Fruit fly (Drosophila melanogaster) whole organism, embryonic: ENCODE measurements around the gene CG4970.

Experiments
- ATbp ChIP-seq: fragments of 200-800 bp; sonication (Bioruptor generic); optimal IDR thresholded peaks from 2 replicates; lab custom pipeline; 2017; ENCODE audit warnings: missing biosample characterization, mild to moderate bottlenecking, missing genetic modification characterization, missing genetic modification reagents
- Awh ChIP-seq: fragments of 200-800 bp; sonication (Bioruptor generic); IDR thresholded peaks from 2 replicates; pipeline ENCODE4, ENCODE4 v1.3.6; 2022; ENCODE audit warnings: missing biosample characterization, missing genetic modification characterization
- BEAF-32 ChIP-seq: fragments of 200-800 bp; sonication (Bioruptor generic); optimal IDR thresholded peaks from 3 replicates; lab custom pipeline; 2017; ENCODE audit warnings: missing biosample characterization, missing genetic modification characterization, mild to moderate bottlenecking, moderate library complexity, missing genetic modification reagents
- Bteb2 ChIP-seq: fragments of 200-800 bp; sonication (Bioruptor generic); optimal IDR thresholded peaks from 2 replicates; lab custom pipeline; 2016; ENCODE audit warnings: missing biosample characterization, missing genetic modification characterization
- CG12299 ChIP-seq: fragments of 200-800 bp; sonication (Bioruptor generic); optimal IDR thresholded peaks from 2 replicates; lab custom pipeline; 2018; ENCODE audit warnings: missing biosample characterization, mild to moderate bottlenecking, missing genetic modification characterization
- CG15601 ChIP-seq: fragments of 200-800 bp; sonication (Bioruptor generic); optimal IDR thresholded peaks from 3 replicates; lab custom pipeline; 2019; ENCODE audit warnings: missing biosample characterization, mild to moderate bottlenecking, missing genetic modification characterization, moderate library complexity
- CG17829 ChIP-seq: fragments of 200-800 bp; optimal IDR thresholded peaks from 2 replicates; lab custom pipeline; 2019; ENCODE audit warnings: missing biosample characterization, mild to moderate bottlenecking, missing genetic modification characterization, moderate library complexity
- CG2712 ChIP-seq: fragments of 200-800 bp; optimal IDR thresholded peaks from 3 replicates; lab custom pipeline; 2019; ENCODE audit warnings: missing biosample characterization, mild to moderate bottlenecking, missing genetic modification characterization, moderate library complexity
- CG2889 ChIP-seq: fragments of 200-800 bp; sonication (Bioruptor generic); IDR thresholded peaks from 3 replicates; pipeline ENCODE4 v1.3.6; 2022; ENCODE audit warnings: missing biosample characterization, missing genetic modification characterization
- CG3726 ChIP-seq: fragments of 200-800 bp; sonication (Bioruptor generic); IDR thresholded peaks from 3 replicates; pipeline ENCODE4, ENCODE4 v1.3.6; 2022; ENCODE audit warnings: missing biosample characterization, missing genetic modification characterization
- CG4282 ChIP-seq: fragments of 200-800 bp; sonication (Bioruptor generic); optimal IDR thresholded peaks from 2 replicates; lab custom pipeline; 2016; ENCODE audit warnings: missing biosample characterization, missing genetic modification characterization
- CG4854 ChIP-seq: fragments of 200-800 bp; sonication (Bioruptor generic); optimal IDR thresholded peaks from 2 replicates; lab custom pipeline; 2016; ENCODE audit warnings: missing biosample characterization, missing genetic modification characterization, inconsistent platforms
- CG6175 ChIP-seq: fragments of 200-800 bp; sonication (Bioruptor generic); IDR thresholded peaks from 3 replicates; pipeline ENCODE4 v1.3.6; 2022; ENCODE audit warnings: missing biosample characterization, missing genetic modification characterization
- CG8281 ChIP-seq: fragments of 200-800 bp; sonication (Bioruptor generic); optimal IDR thresholded peaks from 2 replicates; lab custom pipeline; 2018; ENCODE audit warnings: missing biosample characterization, mild to moderate bottlenecking, missing genetic modification characterization, moderate library complexity
- D19B ChIP-seq: fragments of 200-800 bp; sonication (Bioruptor generic); optimal IDR thresholded peaks from 2 replicates; lab custom pipeline; 2017; ENCODE audit warnings: missing biosample characterization, mild to moderate bottlenecking, missing genetic modification characterization
- Dek ChIP-seq: fragments of 200-800 bp; sonication (Bioruptor generic); optimal IDR thresholded peaks from 3 replicates; lab custom pipeline; 2019; ENCODE audit warnings: missing biosample characterization, mild to moderate bottlenecking, missing genetic modification characterization, moderate library complexity
- Dip3 ChIP-seq: fragments of 200-800 bp; sonication (Bioruptor generic); optimal IDR thresholded peaks from 3 replicates; lab custom pipeline; 2016; ENCODE audit warnings: missing biosample characterization, missing genetic modification characterization
- Drgx ChIP-seq: fragments of 200-800 bp; sonication (Bioruptor generic); IDR thresholded peaks from 2 replicates; pipeline ENCODE4 v1.3.6; 2022; ENCODE audit warnings: missing biosample characterization, missing genetic modification characterization
- HLH4C ChIP-seq: fragments of 200-800 bp; sonication (Bioruptor generic); IDR thresholded peaks from 3 replicates; pipeline ENCODE4 v1.3.6; 2022; ENCODE audit warnings: missing biosample characterization, missing genetic modification characterization; ENCODE audit not compliant: partially characterized antibody
- Hand ChIP-seq: fragments of 200-800 bp; sonication (Bioruptor generic); optimal IDR thresholded peaks from 2 replicates; lab custom pipeline; 2017; ENCODE audit warnings: mild to moderate bottlenecking, missing biosample characterization, missing genetic modification reagents, missing genetic modification characterization
- Lhr ChIP-seq: fragments of 200-800 bp; sonication (Bioruptor generic); optimal IDR thresholded peaks from 3 replicates; lab custom pipeline; 2017; ENCODE audit warnings: mild to moderate bottlenecking, missing biosample characterization, missing genetic modification reagents, missing genetic modification characterization
- MESR4 ChIP-seq: fragments of 200-800 bp; sonication (Bioruptor generic); optimal IDR thresholded peaks from 2 replicates; lab custom pipeline; 2018; ENCODE audit warnings: missing biosample characterization, mild to moderate bottlenecking, missing genetic modification characterization, moderate library complexity
- Mes4 ChIP-seq: fragments of 200-800 bp; sonication (Bioruptor generic); optimal IDR thresholded peaks from 2 replicates; lab custom pipeline; 2016; ENCODE audit warnings: missing biosample characterization, missing genetic modification characterization
- Rx ChIP-seq: fragments of 200-800 bp; sonication (Bioruptor generic); IDR thresholded peaks from 2 replicates; pipeline ENCODE4 v1.3.6; 2022; ENCODE audit warnings: missing biosample characterization, missing genetic modification characterization
- Trl ChIP-seq, 3 experiments: fragments of >200 bp in 2 of 3; fragments of 200-800 bp in 1 of 3; sonication (Bioruptor generic) in 1 of 3; optimal IDR thresholded peaks; 2 replicates in 1 of 3; 3 replicates in 2 of 3; lab custom pipeline; 2016 to 2017; ENCODE audit warnings: missing biosample characterization in 1 of 3, missing genetic modification characterization in 1 of 3
- ap ChIP-seq: fragments of 200-800 bp; sonication (Bioruptor generic); IDR thresholded peaks from 2 replicates; pipeline ENCODE4 v1.3.6; 2022; ENCODE audit warnings: missing biosample characterization, missing genetic modification characterization
- bab2 ChIP-seq: fragments of 200-800 bp; sonication (Bioruptor generic); optimal IDR thresholded peaks from 2 replicates; lab custom pipeline; 2016; ENCODE audit warnings: missing biosample characterization, missing genetic modification characterization
- esg ChIP-seq: fragments of 200-800 bp; sonication (Bioruptor generic); conservative IDR thresholded peaks from 2 replicates; pipeline ENCODE4 v1.3.6; 2022; ENCODE audit warnings: missing biosample characterization, missing genetic modification characterization
- fd64A ChIP-seq: fragments of 200-800 bp; sonication (Bioruptor generic); optimal IDR thresholded peaks from 3 replicates; lab custom pipeline; 2018; ENCODE audit warnings: missing biosample characterization, mild to moderate bottlenecking, missing genetic modification characterization
- gro ChIP-seq: fragments of 200-800 bp; sonication (Bioruptor generic); optimal IDR thresholded peaks from 2 replicates; lab custom pipeline; 2016; ENCODE audit warnings: missing biosample characterization, missing genetic modification characterization
- gsb ChIP-seq: fragments of 200-800 bp; sonication (Bioruptor generic); IDR thresholded peaks from 2 replicates; pipeline ENCODE4 v1.3.6; 2022; ENCODE audit warnings: missing biosample characterization, missing genetic modification characterization
- ham ChIP-seq: fragments of 200-800 bp; sonication (Bioruptor generic); IDR thresholded peaks from 2 replicates; pipeline ENCODE4 v1.3.6; 2022; ENCODE audit warnings: missing biosample characterization, missing genetic modification characterization
- hkb ChIP-seq, 2 experiments: fragments of 200-800 bp in 1 of 2; fragments of >200 bp in 1 of 2; sonication (Bioruptor generic) in 1 of 2; IDR thresholded peaks in 1 of 2; optimal IDR thresholded peaks in 1 of 2; 2 replicates each; pipeline versions ENCODE4 v1.3.6 to Lab custom; 2017 to 2022; ENCODE audit warnings: missing biosample characterization in 1 of 2, missing genetic modification characterization in 1 of 2
- knrl ChIP-seq: fragments of 200-800 bp; sonication (Bioruptor generic); IDR thresholded peaks from 3 replicates; pipeline ENCODE4 v1.3.6; 2022; ENCODE audit warnings: missing biosample characterization, missing genetic modification characterization; ENCODE audit not compliant: partially characterized antibody
- lilli ChIP-seq: fragments of 200-800 bp; sonication (Bioruptor generic); optimal IDR thresholded peaks from 3 replicates; lab custom pipeline; 2016; ENCODE audit warnings: missing biosample characterization, missing genetic modification characterization
- lov ChIP-seq, 2 experiments: fragments of 200-800 bp in 1 of 2; fragments of >200 bp in 1 of 2; sonication (Bioruptor generic) in 1 of 2; IDR thresholded peaks in 1 of 2; optimal IDR thresholded peaks in 1 of 2; 2 replicates in 1 of 2; 3 replicates in 1 of 2; pipeline versions ENCODE4 v1.3.6 to Lab custom; 2017 to 2022; ENCODE audit warnings: missing biosample characterization in 1 of 2, missing genetic modification characterization in 1 of 2
- mam ChIP-seq: fragments of 200-800 bp; sonication (Bioruptor generic); optimal IDR thresholded peaks from 3 replicates; lab custom pipeline; 2016; ENCODE audit warnings: missing biosample characterization, missing genetic modification characterization
- nau ChIP-seq: fragments of 200-800 bp; sonication (Bioruptor generic); optimal IDR thresholded peaks from 3 replicates; lab custom pipeline; 2017; ENCODE audit warnings: missing biosample characterization, mild to moderate bottlenecking, missing genetic modification characterization, missing genetic modification reagents
- nmo ChIP-seq: fragments of 200-800 bp; sonication (Bioruptor generic); optimal IDR thresholded peaks from 2 replicates; lab custom pipeline; 2018; ENCODE audit warnings: missing biosample characterization, mild to moderate bottlenecking, missing genetic modification characterization, moderate library complexity
- nom ChIP-seq: fragments of 200-800 bp; sonication (Bioruptor generic); optimal IDR thresholded peaks from 2 replicates; lab custom pipeline; 2017; ENCODE audit warnings: missing biosample characterization, missing genetic modification characterization, mild to moderate bottlenecking, moderate library complexity, missing genetic modification reagents
- pho ChIP-seq: fragments of 200-800 bp; sonication (Bioruptor generic); optimal IDR thresholded peaks from 2 replicates; lab custom pipeline; 2016; ENCODE audit warnings: missing biosample characterization, missing genetic modification characterization
- pita ChIP-seq: fragments of 200-800 bp; sonication (Bioruptor generic); optimal IDR thresholded peaks from 2 replicates; lab custom pipeline; 2017; ENCODE audit warnings: missing biosample characterization, mild to moderate bottlenecking, missing genetic modification characterization
- pnt ChIP-seq: fragments of 200-800 bp; sonication (Bioruptor generic); optimal IDR thresholded peaks from 3 replicates; lab custom pipeline; 2016; ENCODE audit warnings: missing biosample characterization, missing genetic modification characterization
- ro ChIP-seq: fragments of 200-800 bp; sonication (Bioruptor generic); IDR thresholded peaks from 2 replicates; pipeline ENCODE4 v1.3.6; 2022; ENCODE audit warnings: missing biosample characterization, missing genetic modification characterization
- so ChIP-seq: fragments of 200-800 bp; sonication (Bioruptor generic); IDR thresholded peaks from 3 replicates; pipeline ENCODE4 v1.3.6; 2022; ENCODE audit warnings: missing biosample characterization, missing genetic modification characterization
- ssp ChIP-seq: fragments of 200-800 bp; sonication (Bioruptor generic); IDR thresholded peaks from 2 replicates; pipeline ENCODE4 v1.3.6; 2022; ENCODE audit warnings: missing biosample characterization, missing genetic modification characterization
- stc ChIP-seq: fragments of 200-800 bp; sonication (Bioruptor generic); IDR thresholded peaks from 2 replicates; pipeline ENCODE4 v1.3.6; 2022; ENCODE audit warnings: missing biosample characterization, missing genetic modification characterization
- tap ChIP-seq: fragments of 200-800 bp; optimal IDR thresholded peaks from 3 replicates; lab custom pipeline; 2019; ENCODE audit warnings: missing biosample characterization, mild to moderate bottlenecking, missing genetic modification characterization, moderate library complexity
- tx ChIP-seq: fragments of 200-800 bp; sonication (Bioruptor generic); optimal IDR thresholded peaks from 2 replicates; lab custom pipeline; 2016; ENCODE audit warnings: missing biosample characterization, missing genetic modification characterization
- usp ChIP-seq: fragments of >200 bp; optimal IDR thresholded peaks from 2 replicates; lab custom pipeline; 2017; ENCODE audit warnings: missing biosample characterization, missing genetic modification characterization

CG4970 gene

DNA sequence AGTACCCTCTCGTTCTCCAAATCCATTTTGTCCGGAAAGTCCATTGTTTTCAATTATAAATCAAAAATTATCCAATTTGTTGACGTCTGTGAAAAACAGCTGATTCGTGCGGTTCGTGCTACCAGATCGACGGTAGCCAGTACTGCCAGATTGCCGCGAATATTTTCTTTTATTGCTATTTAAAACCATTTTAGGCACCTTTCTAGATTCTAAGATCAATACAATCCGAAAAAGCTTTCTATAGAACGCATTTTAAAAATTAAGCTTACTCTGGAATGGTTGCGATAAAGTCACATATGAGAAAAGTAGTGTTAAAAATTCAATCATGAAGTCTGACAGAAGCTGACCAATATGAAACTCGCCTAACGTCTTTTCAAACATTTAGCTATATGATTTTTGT lies 18.4 kb upstream of the CG4970 start, which contains the start of gene Cog8 (continued):
- TF ChIP-seq esg = 0 out of 2 replicates have a peak, but pooled peaks have one; percentile 11
- TF ChIP-seq ham (GFP tag; lab: Robert Waterston, UW) = no peak
- TF ChIP-seq ap (GFP tag; lab: Robert Waterston, UW) = no peak
- TF ChIP-seq pita = no peak
- TF ChIP-seq hkb (optimal IDR thresholded peaks at IDR 0.05; lab: Kevin White, UChicago) = no peak
- no peak for TF ChIP-seq hkb (GFP tag; IDR thresholded peaks at IDR 0.05; lab: Robert Waterston, UW)
- peak; percentile 73 for TF ChIP-seq mam (GFP tag; lab: Kevin White, UChicago)
- TF ChIP-seq Hand = no peak
- TF ChIP-seq lov (optimal IDR thresholded peaks at IDR 0.05; lab: Kevin White, UChicago) = no peak
- TF ChIP-seq lov (GFP tag; IDR thresholded peaks at IDR 0.05; lab: Robert Waterston, UW) = no peak
- TF ChIP-seq Awh = no peak
- no peak for TF ChIP-seq CG6175 (GFP tag; lab: Robert Waterston, UW)
- TF ChIP-seq tx (GFP tag; lab: Kevin White, UChicago) = peak; percentile 33
- peak; percentile 36 for TF ChIP-seq Dek (tag; lab: Kevin White, UChicago)
- TF ChIP-seq Trl (optimal IDR thresholded peaks at IDR 0.05; lab: Kevin White, UChicago) = no peak
- peak; percentile 65 for TF ChIP-seq Trl (GFP tag; optimal IDR thresholded peaks at IDR 0.05; lab: Kevin White, UChicago)
- TF ChIP-seq nmo (GFP tag; lab: Kevin White, UChicago) = peak; percentile 61
- TF ChIP-seq CG4854 (GFP tag; lab: Kevin White, UChicago) = no peak
- TF ChIP-seq CG17829 (tag; lab: Kevin White, UChicago) = peak; percentile 53
- TF ChIP-seq stc (GFP tag; lab: Robert Waterston, UW) = no peak
- no peak for TF ChIP-seq CG4282 (GFP tag; lab: Kevin White, UChicago)
- no peak for TF ChIP-seq CG3726 (GFP tag; lab: Robert Waterston, UW)
- TF ChIP-seq MESR4 (GFP tag; lab: Kevin White, UChicago) = no peak
- no peak for TF ChIP-seq ATbp
- peak; percentile 39 for TF ChIP-seq CG15601 (tag; lab: Kevin White, UChicago)
- no peak for TF ChIP-seq CG2889 (GFP tag; lab: Robert Waterston, UW)
- peak; percentile 60 for TF ChIP-seq Dip3 (GFP tag; lab: Kevin White, UChicago)
- TF ChIP-seq nau (GFP tag; lab: Kevin White, UChicago) = no peak
- no peak for TF ChIP-seq tap (tag; lab: Kevin White, UChicago)
- no peak for TF ChIP-seq gro (GFP tag; lab: Kevin White, UChicago)
- TF ChIP-seq bab2 (GFP tag; lab: Kevin White, UChicago) = peak; percentile 58
- peak; percentile 74 for TF ChIP-seq lilli
- TF ChIP-seq CG12299 (tag; lab: Kevin White, UChicago) = no peak
- TF ChIP-seq HLH4C (GFP tag; lab: Robert Waterston, UW) = no peak
- TF ChIP-seq pho (GFP tag; lab: Kevin White, UChicago) = peak; percentile 58
- no peak for TF ChIP-seq CG8281 (tag; lab: Kevin White, UChicago)
- TF ChIP-seq Mes4 (GFP tag; lab: Kevin White, UChicago) = no peak
- TF ChIP-seq Bteb2 (GFP tag; lab: Kevin White, UChicago) = peak; percentile 6
- TF ChIP-seq pnt (GFP tag; lab: Kevin White, UChicago) = peak; percentile 34
- TF ChIP-seq Lhr (GFP tag; lab: Kevin White, UChicago) = peak; percentile 68
- TF ChIP-seq gsb (GFP tag; lab: Robert Waterston, UW) = no peak
- peak; percentile 57 for TF ChIP-seq CG2712 (tag; lab: Kevin White, UChicago)
- TF ChIP-seq ro = no peak
- no peak for TF ChIP-seq fd64A (GFP tag; lab: Kevin White, UChicago)
- no peak for TF ChIP-seq nom (GFP tag; lab: Kevin White, UChicago)
- TF ChIP-seq usp = no peak
- no peak for TF ChIP-seq Drgx
- no peak for TF ChIP-seq so
- no peak for TF ChIP-seq knrl (GFP tag; lab: Robert Waterston, UW)
- no peak for TF ChIP-seq Rx (GFP tag; lab: Robert Waterston, UW)
- TF ChIP-seq D19B (GFP tag; lab: Kevin White, UChicago) = no peak
- TF ChIP-seq BEAF-32 (GFP tag; lab: Kevin White, UChicago) = peak; percentile 38
- no peak for TF ChIP-seq ssp (GFP tag; lab: Robert Waterston, UW)
